Fruit fly (Drosophila melanogaster): ENCODE results near the gene Ama.

dm6 chr3R:6791189-6791886 is 28.9 kb downstream of the Ama start, which contains the start of gene Dfd:
- no peak for TF ChIP-seq CG7045 (GFP tag; optimal IDR thresholded peaks at IDR 0.05)
- no peak for TF ChIP-seq pad (GFP tag; optimal IDR thresholded peaks at IDR 0.05)
- no peak for TF ChIP-seq cnc (optimal IDR thresholded peaks at IDR 0.05)
- TF ChIP-seq kay (GFP tag; ENCODE audit: borderline replicate concordance): no peak
- no peak for TF ChIP-seq Clk (GFP tag; optimal IDR thresholded peaks at IDR 0.05)
- no peak for TF ChIP-seq ovo (GFP tag; optimal IDR thresholded peaks at IDR 0.05)
- no peak for TF ChIP-seq toe (GFP tag; optimal IDR thresholded peaks at IDR 0.05)
